Worm (Caenorhabditis elegans): ENCODE measurements around the gene bath-28.

Gene bath-28

DNA sequence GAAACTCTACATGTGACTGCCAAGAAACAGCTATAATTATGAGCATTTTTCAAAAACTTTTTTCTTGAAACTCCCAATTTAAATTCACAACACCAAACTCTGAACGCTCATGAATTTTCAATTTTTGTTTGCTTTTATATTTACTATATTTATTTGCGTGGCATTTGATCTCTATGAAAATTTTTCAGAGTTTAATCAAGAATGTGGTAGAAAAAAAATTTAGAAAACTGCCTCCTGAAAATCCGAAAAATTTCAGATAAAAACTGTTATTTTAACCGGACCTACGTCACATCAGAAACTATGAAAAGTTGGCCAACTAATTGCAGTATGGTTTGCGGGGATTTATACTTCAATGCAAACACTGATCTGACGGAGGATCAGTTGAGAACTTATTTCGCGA, 12.7 kb downstream of the bath-28 start, which contains the start of gene irld-27:
Gene irld-27 (plus strand): TSS at position 301 of the 400 bp plus-strand sequence.
- TF ChIP-seq spr-3 (GFP tag; optimal IDR thresholded peaks at IDR 0.05): no peak
- TF ChIP-seq duxl-1 (tag; optimal IDR thresholded peaks at IDR 0.05; ENCODE audit: poor library complexity): no peak
- no peak for TF ChIP-seq daf-8 (GFP tag; IDR thresholded peaks at IDR 0.05)
- TF ChIP-seq ztf-7 (tag; optimal IDR thresholded peaks at IDR 0.05): no peak
- no peak for TF ChIP-seq jun-1 (tag; optimal IDR thresholded peaks at IDR 0.05)
- TF ChIP-seq ceh-62 (tag; optimal IDR thresholded peaks at IDR 0.05): no peak
- no peak for TF ChIP-seq arid-1 (GFP tag; conservative IDR thresholded peaks at IDR 0.05)
- no peak for TF ChIP-seq nhr-42 (GFP tag; IDR thresholded peaks at IDR 0.05)

DNA sequence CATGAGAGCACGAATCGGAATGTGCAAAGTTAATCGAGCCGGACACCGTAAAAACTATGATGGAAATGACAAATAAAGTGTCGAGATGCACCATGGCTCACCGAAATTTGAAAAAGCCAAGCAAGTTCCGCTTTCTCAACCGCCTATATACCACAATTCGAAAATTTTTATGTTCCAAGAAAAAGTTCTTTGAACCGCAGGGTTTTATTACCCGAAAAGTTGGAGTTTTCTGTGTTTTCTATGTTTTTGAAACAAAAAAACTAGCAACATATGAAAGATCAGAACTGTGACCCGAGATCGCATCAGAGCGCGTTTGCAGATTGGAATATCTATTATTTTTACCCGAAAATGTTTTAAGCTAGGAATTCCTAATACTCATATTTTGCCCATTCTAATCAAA, 17.7 kb downstream of the bath-28 start, which contains the start of gene Y46D2A.3:
Gene Y46D2A.3 (minus strand): TSS at position 101 of the 400 bp plus-strand sequence.
- no peak for TF ChIP-seq nhr-6 (tag; optimal IDR thresholded peaks at IDR 0.05)
- TF ChIP-seq unc-62 (GFP tag; optimal IDR thresholded peaks at IDR 0.05 in 1 of 2): no peak
- TF ChIP-seq unc-62 (tag; optimal IDR thresholded peaks at IDR 0.05): no peak
- no peak for TF ChIP-seq ZK546.5 (tag; optimal IDR thresholded peaks at IDR 0.05)
- TF ChIP-seq mdl-1 (tag; optimal IDR thresholded peaks at IDR 0.05): no peak
- TF ChIP-seq Y48G9A.11 (GFP tag; IDR thresholded peaks at IDR 0.05): no peak
- no peak for TF ChIP-seq gei-8 (GFP tag; optimal IDR thresholded peaks at IDR 0.05)
- TF ChIP-seq madf-5 (GFP tag; IDR thresholded peaks at IDR 0.05): no peak
- no peak for TF ChIP-seq fkh-10 (GFP tag; optimal IDR thresholded peaks at IDR 0.05)
- no peak for TF ChIP-seq mxl-3 (GFP tag; optimal IDR thresholded peaks at IDR 0.05)
- TF ChIP-seq daf-12 (tag; optimal IDR thresholded peaks at IDR 0.05): no peak
- TF ChIP-seq mdt-29 (GFP tag; IDR thresholded peaks at IDR 0.05): no peak
- no peak for TF ChIP-seq jun-1 (tag; optimal IDR thresholded peaks at IDR 0.05)
- TF ChIP-seq madf-9 (GFP tag; conservative IDR thresholded peaks at IDR 0.05): no peak
- TF ChIP-seq D1046.2 (GFP tag; IDR thresholded peaks at IDR 0.05): no peak

DNA sequence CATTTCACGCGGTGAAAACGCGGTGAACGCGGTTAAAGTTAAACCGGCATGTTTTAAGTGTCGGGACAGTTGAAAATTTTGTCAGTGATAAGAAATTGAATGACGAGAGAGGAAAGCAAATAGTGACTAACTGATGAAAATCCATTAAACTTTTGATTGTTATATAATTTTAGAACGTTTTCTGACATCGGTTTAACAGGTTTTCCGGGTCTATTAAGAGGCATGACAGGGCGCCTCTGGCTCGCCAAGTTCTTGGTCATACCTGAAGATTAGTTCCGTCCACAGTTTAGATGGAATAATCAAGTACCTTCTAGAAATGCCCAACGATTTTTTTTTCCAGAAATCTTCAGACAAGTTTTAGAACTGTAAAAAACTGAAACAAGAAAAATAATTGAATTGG, 21.6 kb downstream of the bath-28 start, which contains the start of gene Y46D2A.2:
Gene Y46D2A.2 (minus strand): TSS at position 101 of the 400 bp plus-strand sequence.
- TF ChIP-seq Y105C5A.15 (GFP tag; IDR thresholded peaks at IDR 0.05) (no peak), egl-43 (GFP tag; IDR thresholded peaks at IDR 0.05) (no peak), aly-2 (tag; optimal IDR thresholded peaks at IDR 0.05) (no peak)

DNA sequence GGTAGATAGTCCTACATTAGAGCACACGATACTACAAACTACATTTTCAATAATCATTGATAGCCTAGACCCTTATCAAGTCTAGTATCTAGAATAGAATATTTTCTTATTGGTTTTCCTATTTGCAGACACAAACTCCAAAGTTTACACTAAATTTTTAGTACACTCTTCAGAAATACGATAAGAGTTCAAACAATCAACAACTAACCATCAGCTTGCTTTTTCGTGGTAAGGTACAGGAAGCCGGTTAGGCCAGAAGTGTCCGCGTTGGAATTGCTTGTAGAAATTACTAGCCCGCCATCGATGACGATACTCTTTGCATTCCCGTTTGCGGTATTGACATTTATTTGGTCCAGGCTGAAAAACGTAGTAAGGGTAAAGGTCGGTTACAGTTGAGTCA, 22.5 kb downstream of the bath-28 start, which contains the start of gene Y46D2A.1:
Gene Y46D2A.1 (plus strand): TSS at position 301 of the 400 bp plus-strand sequence.
- peak; percentile 22 for TF ChIP-seq nhr-28 (tag; optimal IDR thresholded peaks at IDR 0.05)
- TF ChIP-seq madf-9 (GFP tag; conservative IDR thresholded peaks at IDR 0.05): no peak
- no peak for TF ChIP-seq ceh-28 (tag; optimal IDR thresholded peaks at IDR 0.05)
- no peak for TF ChIP-seq F10B5.3 (tag; optimal IDR thresholded peaks at IDR 0.05)
- no peak for TF ChIP-seq lir-3 (tag; optimal IDR thresholded peaks at IDR 0.05)
- no peak for TF ChIP-seq mxl-3 (GFP tag; optimal IDR thresholded peaks at IDR 0.05)
- TF ChIP-seq dmd-6 (GFP tag; IDR thresholded peaks at IDR 0.05): 0 out of 2 replicates have a peak, but pooled peaks have one; percentile 12
- TF ChIP-seq daf-8 (GFP tag; IDR thresholded peaks at IDR 0.05): no peak

DNA sequence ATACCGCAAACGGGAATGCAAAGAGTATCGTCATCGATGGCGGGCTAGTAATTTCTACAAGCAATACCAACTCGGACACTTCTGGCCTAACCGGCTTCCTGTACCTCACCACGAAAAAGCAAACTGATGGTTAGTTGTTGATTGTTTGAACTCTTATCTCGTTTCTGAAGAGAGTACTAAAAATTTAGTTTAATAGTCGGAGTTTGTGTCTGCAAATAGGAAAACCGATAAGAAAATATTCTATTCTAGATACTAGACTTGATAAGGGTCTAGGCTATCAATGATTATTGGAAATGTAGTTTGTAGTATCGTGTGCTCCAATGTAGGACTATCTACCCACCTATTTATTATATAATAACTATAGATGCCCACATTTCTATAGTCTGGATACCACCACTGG, 25.9 kb downstream of the bath-28 start:
- TF ChIP-seq nhr-48 (tag; optimal IDR thresholded peaks at IDR 0.05) (no peak), dmd-6 (GFP tag; IDR thresholded peaks at IDR 0.05) (peak; percentile 73), pqm-1 (tag; optimal IDR thresholded peaks at IDR 0.05) (peak; percentile 33), dve-1 (tag; optimal IDR thresholded peaks at IDR 0.05; ENCODE audit: insufficient read depth) (peak; percentile 23), nhr-28 (tag; optimal IDR thresholded peaks at IDR 0.05) (peak; percentile 68), ctbp-1 (GFP tag; IDR thresholded peaks at IDR 0.05) (no peak), hlh-11 (tag; optimal IDR thresholded peaks at IDR 0.05) (peak; percentile 43), daf-16 (GFP tag; optimal IDR thresholded peaks at IDR 0.05) (no peak), daf-16 (tag; optimal IDR thresholded peaks at IDR 0.05) (peak; percentile 20), php-3 (GFP tag; IDR thresholded peaks at IDR 0.05) (peak; percentile 87)
